ENCODE assay signal across 1 fruit fly cellular context in the genomic region with DNA sequence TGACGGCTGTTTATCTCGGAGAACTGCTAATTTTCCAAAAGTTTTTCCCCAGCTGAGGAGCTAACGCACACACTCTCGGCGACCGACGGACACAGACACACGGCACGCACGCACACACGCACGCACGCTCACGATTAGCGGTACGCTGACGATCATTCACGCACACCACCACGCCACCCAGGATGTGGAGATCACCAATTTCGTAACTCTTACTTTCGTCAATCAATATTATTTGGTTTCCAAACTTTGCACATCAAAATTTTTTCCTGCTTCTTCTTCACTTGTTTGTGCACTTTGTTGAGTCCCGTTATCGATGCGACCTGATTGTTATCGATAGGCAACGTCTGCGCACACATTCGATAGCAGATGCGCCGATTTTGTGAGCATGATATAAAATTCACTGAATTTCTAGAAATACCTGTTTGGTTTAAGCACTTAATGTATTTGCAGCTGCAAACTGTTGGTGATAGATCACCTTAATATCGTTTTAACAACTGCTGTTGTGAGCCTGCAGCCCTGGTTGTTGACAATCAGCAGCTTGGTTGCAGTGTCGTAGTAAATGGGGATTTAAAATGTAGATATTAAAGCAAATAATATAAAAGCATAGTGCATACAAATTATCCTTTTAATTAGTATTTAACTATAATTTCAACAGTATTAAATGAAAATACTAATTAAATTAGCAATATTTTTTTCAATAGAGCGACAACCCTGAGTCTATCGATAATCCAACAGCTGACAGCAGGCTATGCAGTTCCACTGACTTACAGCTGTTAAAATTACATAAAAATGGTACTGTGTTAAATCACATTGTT.
TF ChIP-seq lines count a peak whose summit lies in the region.

A gene (plus strand): TSS at position 51 of the 815 bp plus-strand sequence.
A gene (minus strand): TSS at position 288 of the 815 bp plus-strand sequence.

TF ChIP-seq in whole organism, embryonic, 481 proteins besides CTCF, POLR2A, EP300 and RAD21 (continued from another document and continues in another):
- TF ChIP-seq CG3281 (GFP tag; optimal IDR thresholded peaks at IDR 0.05; lab: Kevin White, UChicago) (peak; percentile 87), Doc3 (GFP tag; IDR thresholded peaks at IDR 0.05; lab: Robert Waterston, UW; ENCODE audit: partially characterized antibody) (peak; percentile 93), CG1529 (GFP tag; optimal IDR thresholded peaks at IDR 0.05; lab: Kevin White, UChicago) (peak; percentile 63), Atf-2 (GFP tag; optimal IDR thresholded peaks at IDR 0.05; lab: Kevin White, UChicago) (peak; percentile 53), corto (GFP tag; optimal IDR thresholded peaks at IDR 0.05; lab: Kevin White, UChicago) (peak; percentile 43), CG3847 (GFP tag; IDR thresholded peaks at IDR 0.05; lab: Robert Waterston, UW) (peak; percentile 89), PHDP (tag; optimal IDR thresholded peaks at IDR 0.05; lab: Kevin White, UChicago) (peak; percentile 95), Chrac-16 (GFP tag; optimal IDR thresholded peaks at IDR 0.05; lab: Kevin White, UChicago) (peak; percentile 90), sens-2 (GFP tag; IDR thresholded peaks at IDR 0.05; lab: Robert Waterston, UW) (peak; percentile 86), CG2199 (GFP tag; IDR thresholded peaks at IDR 0.05; lab: Robert Waterston, UW) (no peak), CG17829 (tag; optimal IDR thresholded peaks at IDR 0.05; lab: Kevin White, UChicago) (peak; percentile 88), HHEX (GFP tag; optimal IDR thresholded peaks at IDR 0.05; lab: Kevin White, UChicago) (peak; percentile 80), B-H2 (GFP tag; optimal IDR thresholded peaks at IDR 0.05; lab: Kevin White, UChicago) (peak; percentile 86), hkb (optimal IDR thresholded peaks at IDR 0.05; lab: Kevin White, UChicago) (no peak), hkb (GFP tag; IDR thresholded peaks at IDR 0.05; lab: Robert Waterston, UW) (peak; percentile 91), Ets97D (GFP tag; optimal IDR thresholded peaks at IDR 0.05; lab: Kevin White, UChicago) (peak; percentile 86), CG13287 (GFP tag; IDR thresholded peaks at IDR 0.05; lab: Robert Waterston, UW; ENCODE audit: partially characterized antibody) (peak; percentile 92), CG2116 (GFP tag; optimal IDR thresholded peaks at IDR 0.05; lab: Kevin White, UChicago) (peak; percentile 92), unc-4 (GFP tag; IDR thresholded peaks at IDR 0.05; lab: Robert Waterston, UW; ENCODE audit: partially characterized antibody) (peak; percentile 87), ranshi (GFP tag; IDR thresholded peaks at IDR 0.05; lab: Robert Waterston, UW) (peak; percentile 94), CG13775 (GFP tag; optimal IDR thresholded peaks at IDR 0.05; lab: Kevin White, UChicago) (peak; percentile 94), sens (GFP tag; lab: Kevin White, UChicago) (peak; percentile 97), lab (GFP tag; optimal IDR thresholded peaks at IDR 0.05; lab: Kevin White, UChicago) (peak; percentile 90), Deaf1 (tag; optimal IDR thresholded peaks at IDR 0.05; lab: Kevin White, UChicago) (peak; percentile 67), gcm (GFP tag; optimal IDR thresholded peaks at IDR 0.05; lab: Kevin White, UChicago) (peak; percentile 74), Gsc (GFP tag; IDR thresholded peaks at IDR 0.05; lab: Robert Waterston, UW) (no peak; the same call in 1 of the 2 replicates), slbo (GFP tag; IDR thresholded peaks at IDR 0.05; lab: Robert Waterston, UW) (peak; percentile 97), tup (GFP tag; optimal IDR thresholded peaks at IDR 0.05; lab: Kevin White, UChicago) (peak; percentile 86), CG12236 (GFP tag; optimal IDR thresholded peaks at IDR 0.05; lab: Kevin White, UChicago) (peak; percentile 57), CG2678 (tag; optimal IDR thresholded peaks at IDR 0.05; lab: Kevin White, UChicago) (peak; percentile 92), Scr (GFP tag; IDR thresholded peaks at IDR 0.05; lab: Robert Waterston, UW; ENCODE audit: partially characterized antibody) (peak; percentile 86), CG3407 (GFP tag; optimal IDR thresholded peaks at IDR 0.05; lab: Kevin White, UChicago) (peak; percentile 62), Meics (GFP tag; optimal IDR thresholded peaks at IDR 0.05; lab: Kevin White, UChicago) (peak; percentile 90), CG6854 (GFP tag; optimal IDR thresholded peaks at IDR 0.05; lab: Kevin White, UChicago) (no peak), bowl (GFP tag; IDR thresholded peaks at IDR 0.05; lab: Robert Waterston, UW) (peak; percentile 80), fd64A (GFP tag; optimal IDR thresholded peaks at IDR 0.05; lab: Kevin White, UChicago) (peak; percentile 46), CG17361 (GFP tag; IDR thresholded peaks at IDR 0.05; lab: Robert Waterston, UW) (peak; percentile 82), dysf (GFP tag; IDR thresholded peaks at IDR 0.05; lab: Robert Waterston, UW) (peak; percentile 91), CG1792 (GFP tag; optimal IDR thresholded peaks at IDR 0.05; lab: Kevin White, UChicago) (peak; percentile 47), exex (tag; optimal IDR thresholded peaks at IDR 0.05; lab: Kevin White, UChicago) (peak; percentile 68), Six4 (GFP tag; optimal IDR thresholded peaks at IDR 0.05; lab: Kevin White, UChicago) (peak; percentile 90), CG7745 (tag; optimal IDR thresholded peaks at IDR 0.05; lab: Kevin White, UChicago) (no peak), CG14710 (tag; optimal IDR thresholded peaks at IDR 0.05; lab: Kevin White, UChicago) (peak; percentile 92), Mrtf (GFP tag; IDR thresholded peaks at IDR 0.05; lab: Robert Waterston, UW) (peak; percentile 78), CG42726 (GFP tag; IDR thresholded peaks at IDR 0.05; lab: Robert Waterston, UW; ENCODE audit: partially characterized antibody) (no peak; the same call in 1 of the 2 replicates), CG17359 (tag; optimal IDR thresholded peaks at IDR 0.05; lab: Kevin White, UChicago) (peak; percentile 88), tgo (GFP tag; IDR thresholded peaks at IDR 0.05; lab: Robert Waterston, UW) (peak; percentile 89), Lim3 (GFP tag; IDR thresholded peaks at IDR 0.05; lab: Robert Waterston, UW) (0 out of 2 replicates have a peak, but pooled peaks have one; percentile 19), ab (GFP tag; optimal IDR thresholded peaks at IDR 0.05; lab: Kevin White, UChicago) (no peak), CG2129 (GFP tag; IDR thresholded peaks at IDR 0.05; lab: Robert Waterston, UW; ENCODE audit: partially characterized antibody) (peak; percentile 69), luna (GFP tag; optimal IDR thresholded peaks at IDR 0.05; lab: Kevin White, UChicago) (peak; percentile 63), ERR (GFP tag; optimal IDR thresholded peaks at IDR 0.05; lab: Kevin White, UChicago) (peak; percentile 41), mld (GFP tag; IDR thresholded peaks at IDR 0.05; lab: Robert Waterston, UW; ENCODE audit: partially characterized antibody) (0 out of 3 replicates have a peak, but pooled peaks have one; percentile 71), nerfin-1 (tag; optimal IDR thresholded peaks at IDR 0.05; lab: Kevin White, UChicago) (peak; percentile 73), HLH3B (GFP tag; IDR thresholded peaks at IDR 0.05; lab: Robert Waterston, UW) (peak; percentile 91), CG32772 (GFP tag; IDR thresholded peaks at IDR 0.05; lab: Robert Waterston, UW) (peak; percentile 91), CG30431 (GFP tag; optimal IDR thresholded peaks at IDR 0.05; lab: Kevin White, UChicago) (peak; percentile 65), br (optimal IDR thresholded peaks at IDR 0.05; lab: Kevin White, UChicago) (no peak), en (GFP tag; optimal IDR thresholded peaks at IDR 0.05; lab: Kevin White, UChicago) (no peak), CG11723 (GFP tag; optimal IDR thresholded peaks at IDR 0.05; lab: Kevin White, UChicago) (peak; percentile 67), CG4820 (GFP tag; optimal IDR thresholded peaks at IDR 0.05; lab: Kevin White, UChicago) (peak; percentile 88), al (GFP tag; IDR thresholded peaks at IDR 0.05; lab: Robert Waterston, UW) (peak; percentile 86), gsb (GFP tag; IDR thresholded peaks at IDR 0.05; lab: Robert Waterston, UW) (peak; percentile 85), trem (tag; optimal IDR thresholded peaks at IDR 0.05; lab: Kevin White, UChicago) (peak; percentile 79), Mes4 (GFP tag; optimal IDR thresholded peaks at IDR 0.05; lab: Kevin White, UChicago) (peak; percentile 61), esg (GFP tag; conservative IDR thresholded peaks at IDR 0.05; lab: Robert Waterston, UW) (peak; percentile 80), onecut (GFP tag; IDR thresholded peaks at IDR 0.05; lab: Robert Waterston, UW) (peak; percentile 65), CG10959 (GFP tag; IDR thresholded peaks at IDR 0.05; lab: Robert Waterston, UW) (peak; percentile 65), zf30C (GFP tag; optimal IDR thresholded peaks at IDR 0.05; lab: Kevin White, UChicago) (no peak), CG2202 (tag; optimal IDR thresholded peaks at IDR 0.05; lab: Kevin White, UChicago) (peak; percentile 84), CG12942 (GFP tag; optimal IDR thresholded peaks at IDR 0.05; lab: Kevin White, UChicago) (peak; percentile 88), lbe (GFP tag; optimal IDR thresholded peaks at IDR 0.05; lab: Kevin White, UChicago) (peak; percentile 88), unpg (GFP tag; optimal IDR thresholded peaks at IDR 0.05; lab: Kevin White, UChicago) (peak; percentile 88), Gug (GFP tag; IDR thresholded peaks at IDR 0.05; lab: Robert Waterston, UW) (peak; percentile 87; the same call in 3 of the 4 replicates), Elba2 (GFP tag; optimal IDR thresholded peaks at IDR 0.05; lab: Kevin White, UChicago) (peak; percentile 64), Ptx1 (GFP tag; IDR thresholded peaks at IDR 0.05; lab: Robert Waterston, UW) (peak; percentile 91), gsb-n (tag; optimal IDR thresholded peaks at IDR 0.05; lab: Kevin White, UChicago) (peak; percentile 65), salm (tag; optimal IDR thresholded peaks at IDR 0.05; lab: Kevin White, UChicago) (peak; percentile 54), fd3F (GFP tag; optimal IDR thresholded peaks at IDR 0.05; lab: Kevin White, UChicago) (peak; percentile 90), CG34224 (GFP tag; IDR thresholded peaks at IDR 0.05; lab: Robert Waterston, UW; ENCODE audit: partially characterized antibody) (peak; percentile 87), Trl (optimal IDR thresholded peaks at IDR 0.05; lab: Kevin White, UChicago) (peak in 1 of 2 experiments; percentile 55), Trl (GFP tag; optimal IDR thresholded peaks at IDR 0.05; lab: Kevin White, UChicago) (peak; percentile 82), Xbp1 (GFP tag; optimal IDR thresholded peaks at IDR 0.05; lab: Kevin White, UChicago) (peak; percentile 94), otp (GFP tag; IDR thresholded peaks at IDR 0.05; lab: Robert Waterston, UW) (peak; percentile 79; the same call in 2 of the 3 replicates), Side (GFP tag; optimal IDR thresholded peaks at IDR 0.05; lab: Kevin White, UChicago) (peak; percentile 64), Hsf (GFP tag; optimal IDR thresholded peaks at IDR 0.05; lab: Kevin White, UChicago) (peak; percentile 93), MESR4 (GFP tag; optimal IDR thresholded peaks at IDR 0.05; lab: Kevin White, UChicago) (peak; percentile 80), dimm (GFP tag; IDR thresholded peaks at IDR 0.05; lab: Robert Waterston, UW) (peak; percentile 61), CG11696 (GFP tag; IDR thresholded peaks at IDR 0.05; lab: Robert Waterston, UW) (peak; percentile 52; the same call in 1 of the 2 replicates), slp2 (GFP tag; optimal IDR thresholded peaks at IDR 0.05; lab: Kevin White, UChicago) (peak; percentile 79), ftz-f1 (GFP tag; optimal IDR thresholded peaks at IDR 0.05; lab: Kevin White, UChicago) (no peak), D19A (tag; optimal IDR thresholded peaks at IDR 0.05; lab: Kevin White, UChicago) (peak; percentile 69), Asciz (GFP tag; optimal IDR thresholded peaks at IDR 0.05; lab: Kevin White, UChicago) (peak; percentile 57), BtbVII (GFP tag; optimal IDR thresholded peaks at IDR 0.05; lab: Kevin White, UChicago) (peak; percentile 64), CG7271 (tag; optimal IDR thresholded peaks at IDR 0.05; lab: Kevin White, UChicago) (peak; percentile 68), CG8944 (GFP tag; optimal IDR thresholded peaks at IDR 0.05; lab: Kevin White, UChicago) (peak; percentile 64), CG9727 (GFP tag; optimal IDR thresholded peaks at IDR 0.05; lab: Kevin White, UChicago) (peak; percentile 93), cas (GFP tag; IDR thresholded peaks at IDR 0.05; lab: Robert Waterston, UW) (peak; percentile 68), CG7556 (GFP tag; optimal IDR thresholded peaks at IDR 0.05; lab: Kevin White, UChicago) (peak; percentile 85), ara (GFP tag; IDR thresholded peaks at IDR 0.05; lab: Robert Waterston, UW) (peak; percentile 91), ATbp (GFP tag; optimal IDR thresholded peaks at IDR 0.05; lab: Kevin White, UChicago) (peak; percentile 74), Fer2 (tag; optimal IDR thresholded peaks at IDR 0.05; lab: Kevin White, UChicago) (peak; percentile 84), bbx (GFP tag; IDR thresholded peaks at IDR 0.05; lab: Robert Waterston, UW; ENCODE audit: partially characterized antibody) (peak; percentile 77), E2f2 (GFP tag; IDR thresholded peaks at IDR 0.05; lab: Robert Waterston, UW) (peak; percentile 70), ham (GFP tag; IDR thresholded peaks at IDR 0.05; lab: Robert Waterston, UW) (0 out of 2 replicates have a peak, but pooled peaks have one; percentile 7), CG7987 (GFP tag; optimal IDR thresholded peaks at IDR 0.05; lab: Kevin White, UChicago) (peak; percentile 75), ash1 (GFP tag; optimal IDR thresholded peaks at IDR 0.05; lab: Kevin White, UChicago) (peak; percentile 28), phol (tag; optimal IDR thresholded peaks at IDR 0.05; lab: Kevin White, UChicago) (peak; percentile 90), CG11085 (GFP tag; IDR thresholded peaks at IDR 0.05; lab: Robert Waterston, UW) (peak; percentile 87), nerfin-2 (GFP tag; IDR thresholded peaks at IDR 0.05; lab: Robert Waterston, UW; ENCODE audit: partially characterized antibody) (peak; percentile 90), rib (GFP tag; IDR thresholded peaks at IDR 0.05; lab: Robert Waterston, UW) (peak; percentile 87), CG5245 (GFP tag; optimal IDR thresholded peaks at IDR 0.05; lab: Kevin White, UChicago) (peak; percentile 71), CG17568 (GFP tag; optimal IDR thresholded peaks at IDR 0.05; lab: Kevin White, UChicago) (peak; percentile 74), Max (GFP tag; optimal IDR thresholded peaks at IDR 0.05; lab: Kevin White, UChicago) (peak; percentile 91), gem (tag; optimal IDR thresholded peaks at IDR 0.05; lab: Kevin White, UChicago) (peak; percentile 94), CG7963 (GFP tag; IDR thresholded peaks at IDR 0.05; lab: Robert Waterston, UW; ENCODE audit: partially characterized antibody) (peak; percentile 53; the same call in 1 of the 3 replicates), CG32767 (GFP tag; IDR thresholded peaks at IDR 0.05; lab: Robert Waterston, UW) (peak; percentile 79; the same call in 1 of the 2 replicates)
